Fruit fly (Drosophila melanogaster) Kc167 (cell line): ENCODE results near the gene Ser12.

Experiments
- Myc ChIP-seq: fragments of >200 bp; optimal IDR thresholded peaks from 2 replicates; lab custom pipeline; 2017; ENCODE audit warnings: missing external identifiers
- h ChIP-seq: fragments of >200 bp; optimal IDR thresholded peaks from 3 replicates; lab custom pipeline; 2018; ENCODE audit warnings: missing external identifiers
- psq ChIP-seq: fragments of >200 bp; optimal IDR thresholded peaks from 2 replicates; lab custom pipeline; 2017; ENCODE audit warnings: missing external identifiers
- ttk ChIP-seq: sonication (Bioruptor generic); optimal IDR thresholded peaks from 2 replicates; lab custom pipeline; 2017; ENCODE audit warnings: missing external identifiers

dm6 chr2L:2221649-2222150, 29.4 kb downstream of the Ser12 start:
- TF ChIP-seq Myc (lab: Kevin White, UChicago) (no peak), ttk (lab: Kevin White, UChicago) (no peak), psq (lab: Kevin White, UChicago) (no peak), h (lab: Kevin White, UChicago) (no peak)
